Fruit fly (Drosophila melanogaster): ENCODE data around the gene Nup93-2.

The Nup93-2 gene

DNA sequence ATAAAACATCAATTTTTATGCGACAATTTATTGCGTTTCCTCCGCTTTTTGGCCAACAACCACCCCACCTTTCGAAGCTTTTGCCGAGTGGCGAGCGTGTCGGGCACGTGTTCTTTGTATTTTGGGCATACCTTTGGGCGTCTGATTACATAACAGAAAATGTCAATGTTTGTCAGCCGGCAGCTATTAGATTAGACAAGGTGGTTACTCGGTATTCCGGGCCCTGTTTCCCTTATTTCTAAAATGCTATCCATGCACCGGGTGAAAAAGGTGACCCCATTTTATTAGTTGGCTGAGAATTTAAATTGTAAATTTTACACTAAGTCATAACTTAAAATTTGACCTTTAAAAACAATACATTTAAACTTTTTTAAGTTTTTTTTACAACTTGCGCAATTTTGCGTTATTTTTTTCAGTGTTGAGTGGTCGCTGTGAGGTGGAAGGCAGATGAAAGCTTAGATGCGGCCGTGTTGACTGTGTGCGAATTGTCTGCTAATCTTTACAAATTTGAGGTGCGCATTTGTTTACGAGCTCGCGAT lies 14.3 kb upstream of the Nup93-2 start:
- TF ChIP-seq GATAd (GFP tag; optimal IDR thresholded peaks at IDR 0.05) (no peak), CG9705 (GFP tag; optimal IDR thresholded peaks at IDR 0.05) (no peak), N (GFP tag; optimal IDR thresholded peaks at IDR 0.05) (no peak)

DNA sequence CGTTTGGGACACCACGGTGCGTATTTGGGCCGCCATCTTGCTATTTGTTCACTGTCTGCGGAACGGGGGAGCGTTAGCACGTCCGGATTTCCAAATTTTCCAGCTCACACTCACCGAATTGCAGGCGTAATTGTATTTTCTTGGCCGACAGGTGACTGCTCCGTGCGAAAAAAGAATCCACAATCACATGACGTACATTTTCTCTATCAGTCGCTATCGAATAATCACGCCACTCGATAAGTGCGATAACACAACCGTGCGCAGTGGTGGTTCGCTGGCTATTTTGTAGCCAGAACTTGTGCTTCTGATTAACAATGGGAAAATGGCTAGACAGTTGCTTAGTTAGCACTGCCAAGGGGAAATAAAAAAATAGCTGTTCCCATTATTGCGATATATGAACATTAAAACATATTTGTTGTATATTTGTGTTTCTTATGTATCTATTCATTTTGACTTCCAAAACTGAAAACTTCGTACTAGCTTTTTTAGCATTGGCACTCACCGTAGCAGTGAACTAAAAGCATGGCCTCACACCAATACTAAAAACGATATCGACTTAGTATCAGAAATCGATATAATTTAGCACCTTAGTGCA lies 5.8 kb upstream of the Nup93-2 start, which contains the start of gene VhaPPA1-1:
VhaPPA1-1 (minus strand) TSS at position 225 of the 595 bp plus-strand sequence.
- TF ChIP-seq Dif (GFP tag; optimal IDR thresholded peaks at IDR 0.05; ENCODE audit: partially characterized antibody), result no peak
- TF ChIP-seq sv (GFP tag; optimal IDR thresholded peaks at IDR 0.05), result no peak
- TF ChIP-seq woc (GFP tag; optimal IDR thresholded peaks at IDR 0.05), result peak; percentile 89
- TF ChIP-seq pan (optimal IDR thresholded peaks at IDR 0.05), result no peak
- TF ChIP-seq usp (GFP tag; optimal IDR thresholded peaks at IDR 0.05), result no peak
- TF ChIP-seq brk (GFP tag; optimal IDR thresholded peaks at IDR 0.05), result no peak
- TF ChIP-seq Sp1 (GFP tag; optimal IDR thresholded peaks at IDR 0.05), result peak; percentile 32
- TF ChIP-seq Mio (GFP tag; optimal IDR thresholded peaks at IDR 0.05), result no peak
- TF ChIP-seq psq (GFP tag; optimal IDR thresholded peaks at IDR 0.05), result no peak
- TF ChIP-seq CrebA (GFP tag; optimal IDR thresholded peaks at IDR 0.05; ENCODE audit: borderline replicate concordance), result no peak
- no peak for TF ChIP-seq Abd-B (GFP tag; optimal IDR thresholded peaks at IDR 0.05)
- TF ChIP-seq dsf (GFP tag; optimal IDR thresholded peaks at IDR 0.05; ENCODE audit: borderline replicate concordance), result no peak
- TF ChIP-seq CG32264 (GFP tag; optimal IDR thresholded peaks at IDR 0.05), result no peak
- TF ChIP-seq GATAd (GFP tag; optimal IDR thresholded peaks at IDR 0.05), result no peak
- no peak for TF ChIP-seq dl (GFP tag; optimal IDR thresholded peaks at IDR 0.05; ENCODE audit: insufficient read depth in 1 of 2, partially characterized antibody in 2 of 2)
- TF ChIP-seq rgr (GFP tag; optimal IDR thresholded peaks at IDR 0.05), result peak; percentile 0
- TF ChIP-seq Myc (optimal IDR thresholded peaks at IDR 0.05), result peak; percentile 99
- TF ChIP-seq foxo (GFP tag; optimal IDR thresholded peaks at IDR 0.05), result peak in 1 of 2 experiments; percentile 20
- TF ChIP-seq tai (GFP tag; optimal IDR thresholded peaks at IDR 0.05), result no peak
- peak; percentile 39 for TF ChIP-seq h (GFP tag; optimal IDR thresholded peaks at IDR 0.05)
- no peak for TF ChIP-seq br (GFP tag; optimal IDR thresholded peaks at IDR 0.05)
- no peak for TF ChIP-seq Vsx2 (GFP tag; optimal IDR thresholded peaks at IDR 0.05; ENCODE audit: partially characterized antibody)
- TF ChIP-seq lola (GFP tag; optimal IDR thresholded peaks at IDR 0.05), result no peak
- no peak for TF ChIP-seq Jra (GFP tag; optimal IDR thresholded peaks at IDR 0.05)
- TF ChIP-seq HLH106 (tag; optimal IDR thresholded peaks at IDR 0.05), result peak; percentile 40

DNA sequence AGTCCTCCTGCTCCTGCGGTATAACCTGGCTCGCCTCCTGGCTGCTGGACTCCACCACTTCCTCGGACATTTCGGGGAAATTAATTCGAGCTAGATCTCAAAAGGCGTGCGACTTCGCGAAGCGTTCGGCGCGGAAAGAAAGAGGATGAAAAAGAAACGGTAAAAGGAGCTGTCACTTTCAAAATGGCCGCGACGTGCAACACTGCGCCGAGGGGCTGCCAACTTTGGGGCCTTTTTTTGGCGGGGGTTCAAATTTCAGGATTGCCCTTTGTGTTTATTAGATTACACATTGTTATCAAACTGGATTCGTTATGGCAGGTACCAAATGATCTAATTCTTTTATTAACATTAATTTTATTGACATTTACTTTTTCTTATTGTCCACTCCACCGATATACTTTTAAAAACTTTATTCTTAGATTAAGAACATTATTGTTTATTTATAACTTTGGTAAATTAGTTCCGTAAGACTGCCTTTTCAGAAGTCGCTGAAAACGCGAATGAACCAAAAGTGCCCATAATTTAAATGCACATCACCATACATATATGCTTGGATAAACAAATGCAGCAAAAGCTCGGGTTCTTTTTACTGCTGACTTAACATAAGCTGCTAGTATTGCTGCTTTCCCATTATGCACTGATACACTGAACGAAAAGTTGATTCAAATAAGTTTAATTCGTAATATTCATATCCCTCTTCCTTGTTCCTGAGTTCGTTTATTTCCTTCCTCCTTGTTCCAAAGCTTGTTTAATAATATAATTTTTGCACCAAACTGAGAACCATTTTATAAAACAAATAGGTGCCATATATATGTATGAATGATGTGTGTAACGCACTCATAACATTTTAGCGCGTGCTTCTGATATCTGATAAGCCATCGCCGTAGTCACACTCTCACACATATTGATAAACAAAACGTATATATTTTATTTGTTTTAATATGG lies 3.5 kb upstream of the Nup93-2 start, which contains the start of gene RpS5b:
RpS5b (minus strand) TSS at position 156 of the 945 bp plus-strand sequence.
- no peak for TF ChIP-seq Jra (GFP tag; optimal IDR thresholded peaks at IDR 0.05)
- no peak for TF ChIP-seq Hr78 (GFP tag; optimal IDR thresholded peaks at IDR 0.05)
- no peak for TF ChIP-seq GATAd (GFP tag; optimal IDR thresholded peaks at IDR 0.05)
- TF ChIP-seq Sp1 (GFP tag; optimal IDR thresholded peaks at IDR 0.05), result no peak
- TF ChIP-seq CG32264 (GFP tag; optimal IDR thresholded peaks at IDR 0.05), result no peak
- no peak for TF ChIP-seq woc (GFP tag; optimal IDR thresholded peaks at IDR 0.05)
- no peak for TF ChIP-seq lola (GFP tag; optimal IDR thresholded peaks at IDR 0.05)
- TF ChIP-seq Abd-B (GFP tag; optimal IDR thresholded peaks at IDR 0.05), result no peak
- TF ChIP-seq Myc (optimal IDR thresholded peaks at IDR 0.05), result no peak
- TF ChIP-seq dsf (GFP tag; optimal IDR thresholded peaks at IDR 0.05; ENCODE audit: borderline replicate concordance), result no peak
- TF ChIP-seq N (GFP tag; optimal IDR thresholded peaks at IDR 0.05), result no peak
- no peak for TF ChIP-seq Rel (GFP tag; optimal IDR thresholded peaks at IDR 0.05)
- peak; percentile 7 for TF ChIP-seq Rel (tag; optimal IDR thresholded peaks at IDR 0.05)
- peak; percentile 25 for TF ChIP-seq dmrt93B (GFP tag; optimal IDR thresholded peaks at IDR 0.05)
- peak; percentile 27 for TF ChIP-seq HLH106 (tag; optimal IDR thresholded peaks at IDR 0.05)
- peak; percentile 26 for TF ChIP-seq psq (GFP tag; optimal IDR thresholded peaks at IDR 0.05)
- no peak for TF ChIP-seq dl (GFP tag; optimal IDR thresholded peaks at IDR 0.05; ENCODE audit: insufficient read depth in 1 of 2, partially characterized antibody in 2 of 2)
- TF ChIP-seq rgr (GFP tag; optimal IDR thresholded peaks at IDR 0.05), result peak; percentile 9
- no peak for TF ChIP-seq usp (GFP tag; optimal IDR thresholded peaks at IDR 0.05)
- TF ChIP-seq tai (GFP tag; optimal IDR thresholded peaks at IDR 0.05), result no peak
- TF ChIP-seq fru (GFP tag; optimal IDR thresholded peaks at IDR 0.05), result no peak
- TF ChIP-seq Dif (GFP tag; optimal IDR thresholded peaks at IDR 0.05; ENCODE audit: partially characterized antibody), result no peak
- TF ChIP-seq h (GFP tag; optimal IDR thresholded peaks at IDR 0.05), result peak; percentile 30
- no peak for TF ChIP-seq jim (GFP tag; optimal IDR thresholded peaks at IDR 0.05)
- peak; percentile 42 for TF ChIP-seq CG9705 (GFP tag; optimal IDR thresholded peaks at IDR 0.05)
- no peak for TF ChIP-seq Vsx2 (GFP tag; optimal IDR thresholded peaks at IDR 0.05; ENCODE audit: partially characterized antibody)
- no peak for TF ChIP-seq pan (optimal IDR thresholded peaks at IDR 0.05)
- no peak for TF ChIP-seq Hnf4 (GFP tag; optimal IDR thresholded peaks at IDR 0.05)
- no peak for TF ChIP-seq ey (GFP tag; optimal IDR thresholded peaks at IDR 0.05)
